Fruit fly (Drosophila melanogaster) whole organism, embryonic: ENCODE data around the gene Zw.

ENCODE experiments used
- Awh ChIP-seq: fragments of 200-800 bp; sonication (Bioruptor generic); IDR thresholded peaks from 2 replicates; pipeline ENCODE4, ENCODE4 v1.3.6; 2022; ENCODE audit warnings: missing biosample characterization, missing genetic modification characterization
- CG10565 ChIP-seq: fragments of 200-800 bp; sonication (Bioruptor generic); optimal IDR thresholded peaks from 3 replicates; lab custom pipeline; 2016; ENCODE audit warnings: missing biosample characterization, mild to moderate bottlenecking, missing genetic modification characterization
- CG12942 ChIP-seq: fragments of 200-800 bp; sonication (Bioruptor generic); optimal IDR thresholded peaks from 3 replicates; lab custom pipeline; 2016; ENCODE audit warnings: missing biosample characterization, missing genetic modification characterization
- CG14050 ChIP-seq: fragments of 200-800 bp; sonication (Bioruptor generic); IDR thresholded peaks from 3 replicates; pipeline ENCODE4 v1.3.6; 2022; ENCODE audit warnings: missing biosample characterization, missing genetic modification characterization
- CG16815 ChIP-seq: fragments of 200-800 bp; sonication (Bioruptor generic); optimal IDR thresholded peaks from 3 replicates; lab custom pipeline; 2017; ENCODE audit warnings: missing biosample characterization, mild to moderate bottlenecking, missing genetic modification characterization
- CG18599 ChIP-seq: fragments of 200-800 bp; sonication (Bioruptor generic); optimal IDR thresholded peaks from 3 replicates; lab custom pipeline; 2017; ENCODE audit warnings: missing biosample characterization, missing genetic modification characterization, mild to moderate bottlenecking, moderate library complexity, missing genetic modification reagents
- CG3065 ChIP-seq: fragments of 200-800 bp; sonication (Bioruptor generic); optimal IDR thresholded peaks from 2 replicates; lab custom pipeline; 2016; ENCODE audit warnings: missing biosample characterization, missing genetic modification characterization
- CG3163 ChIP-seq: fragments of 200-800 bp; sonication (Bioruptor generic); optimal IDR thresholded peaks from 3 replicates; lab custom pipeline; 2016; ENCODE audit warnings: missing biosample characterization, missing genetic modification characterization
- CG4328 ChIP-seq: fragments of 200-800 bp; sonication (Bioruptor generic); optimal IDR thresholded peaks from 3 replicates; lab custom pipeline; 2017; ENCODE audit warnings: missing biosample characterization, missing genetic modification reagents, missing genetic modification characterization
- CG4820 ChIP-seq: fragments of 200-800 bp; sonication (Bioruptor generic); optimal IDR thresholded peaks from 3 replicates; lab custom pipeline; 2016; ENCODE audit warnings: missing biosample characterization, missing genetic modification characterization
- CG6272 ChIP-seq: fragments of 200-800 bp; sonication (Bioruptor generic); IDR thresholded peaks from 2 replicates; pipeline ENCODE4 v1.3.6; 2022; ENCODE audit warnings: missing biosample characterization, missing genetic modification characterization
- CG7357 ChIP-seq: fragments of 200-800 bp; sonication (Bioruptor generic); IDR thresholded peaks from 3 replicates; pipeline ENCODE4 v1.3.6; 2022; ENCODE audit warnings: missing biosample characterization, missing genetic modification characterization
- CG7372 ChIP-seq: fragments of 200-800 bp; sonication (Bioruptor generic); IDR thresholded peaks from 2 replicates; pipeline ENCODE4 v1.3.6; 2022; ENCODE audit warnings: missing biosample characterization, missing genetic modification characterization
- CG8478 ChIP-seq: fragments of >200 bp; optimal IDR thresholded peaks from 2 replicates; lab custom pipeline; 2018
- CG9437 ChIP-seq: fragments of 200-800 bp; sonication (Bioruptor generic); optimal IDR thresholded peaks from 2 replicates; lab custom pipeline; 2018; ENCODE audit warnings: missing biosample characterization, mild to moderate bottlenecking, missing genetic modification characterization
- CG9932 ChIP-seq: fragments of 200-800 bp; sonication (Bioruptor generic); IDR thresholded peaks from 2 replicates; pipeline ENCODE4 v1.3.6; 2022; ENCODE audit warnings: missing biosample characterization, missing genetic modification characterization
- Deaf1 ChIP-seq: fragments of 200-800 bp; optimal IDR thresholded peaks from 3 replicates; lab custom pipeline; 2019; ENCODE audit warnings: missing biosample characterization, mild to moderate bottlenecking, missing genetic modification characterization, moderate library complexity
- Dref ChIP-seq: fragments of 200-800 bp; sonication (Bioruptor generic); IDR thresholded peaks from 2 replicates; pipeline ENCODE4 v1.3.6; 2022; ENCODE audit warnings: missing biosample characterization, missing genetic modification characterization
- ERR ChIP-seq: fragments of 200-800 bp; sonication (Bioruptor generic); optimal IDR thresholded peaks from 2 replicates; lab custom pipeline; 2016; ENCODE audit warnings: missing biosample characterization, missing genetic modification characterization
- Ets97D ChIP-seq: fragments of 200-800 bp; sonication (Bioruptor generic); optimal IDR thresholded peaks from 3 replicates; lab custom pipeline; 2016; ENCODE audit warnings: missing biosample characterization, missing genetic modification characterization
- Fer3 ChIP-seq: fragments of 200-800 bp; sonication (Bioruptor generic); optimal IDR thresholded peaks from 2 replicates; lab custom pipeline; 2018; ENCODE audit warnings: missing biosample characterization, mild to moderate bottlenecking, missing genetic modification characterization, moderate library complexity
- HLH3B ChIP-seq: fragments of 200-800 bp; sonication (Bioruptor generic); IDR thresholded peaks from 2 replicates; pipeline ENCODE4 v1.3.6; 2022; ENCODE audit warnings: missing biosample characterization, missing genetic modification characterization
- Lim3 ChIP-seq: fragments of 200-800 bp; sonication (Bioruptor generic); IDR thresholded peaks from 2 replicates; pipeline ENCODE4 v1.3.6; 2022; ENCODE audit warnings: missing biosample characterization, missing genetic modification characterization
- MTF-1 ChIP-seq: fragments of 200-800 bp; sonication (Bioruptor generic); optimal IDR thresholded peaks from 2 replicates; lab custom pipeline; 2018; ENCODE audit warnings: missing biosample characterization, mild to moderate bottlenecking, missing genetic modification characterization, borderline replicate concordance
- PHDP ChIP-seq: fragments of 200-800 bp; sonication (Bioruptor generic); optimal IDR thresholded peaks from 3 replicates; lab custom pipeline; 2018; ENCODE audit warnings: missing biosample characterization, mild to moderate bottlenecking, missing genetic modification characterization, moderate library complexity
- Side ChIP-seq: fragments of 200-800 bp; sonication (Bioruptor generic); optimal IDR thresholded peaks from 2 replicates; lab custom pipeline; 2016; ENCODE audit warnings: missing biosample characterization, missing genetic modification characterization
- TFAM ChIP-seq: fragments of 200-800 bp; sonication (Bioruptor generic); optimal IDR thresholded peaks from 2 replicates; lab custom pipeline; 2017; ENCODE audit warnings: missing biosample characterization, missing genetic modification characterization, inconsistent platforms
- Taf1 ChIP-seq: fragments of 200-800 bp; sonication (Bioruptor generic); IDR thresholded peaks from 2 replicates; pipeline ENCODE4 v1.3.6; 2022; ENCODE audit warnings: missing biosample characterization, missing genetic modification characterization
- Usf ChIP-seq: fragments of 200-800 bp; sonication (Bioruptor generic); optimal IDR thresholded peaks from 2 replicates; lab custom pipeline; 2017; ENCODE audit warnings: missing genotype, missing biosample characterization, missing genetic modification characterization
- Xbp1 ChIP-seq: fragments of 200-800 bp; sonication (Bioruptor generic); optimal IDR thresholded peaks from 3 replicates; lab custom pipeline; 2016; ENCODE audit warnings: missing biosample characterization, mild to moderate bottlenecking, missing genetic modification characterization
- amos ChIP-seq: fragments of 200-800 bp; sonication (Bioruptor generic); IDR thresholded peaks from 2 replicates; pipeline ENCODE4 v1.3.6; 2022; ENCODE audit warnings: missing biosample characterization, missing genetic modification characterization; ENCODE audit not compliant: partially characterized antibody
- ap ChIP-seq: fragments of 200-800 bp; sonication (Bioruptor generic); IDR thresholded peaks from 2 replicates; pipeline ENCODE4 v1.3.6; 2022; ENCODE audit warnings: missing biosample characterization, missing genetic modification characterization
- br ChIP-seq: fragments of >200 bp; optimal IDR thresholded peaks from 2 replicates; lab custom pipeline; 2017
- chn ChIP-seq: fragments of 200-800 bp; sonication (Bioruptor generic); optimal IDR thresholded peaks from 2 replicates; lab custom pipeline; 2016; ENCODE audit warnings: missing biosample characterization, missing genetic modification characterization
- croc ChIP-seq: fragments of 200-800 bp; sonication (Bioruptor generic); conservative IDR thresholded peaks from 3 replicates; pipeline ENCODE4 v1.3.6; 2022; ENCODE audit warnings: missing biosample characterization, missing genetic modification characterization
- da ChIP-seq: fragments of 200-800 bp; sonication (Bioruptor generic); optimal IDR thresholded peaks from 2 replicates; lab custom pipeline; 2016; ENCODE audit warnings: missing biosample characterization, missing genetic modification characterization
- dmrt99B ChIP-seq: fragments of 200-800 bp; sonication (Bioruptor generic); optimal IDR thresholded peaks from 2 replicates; lab custom pipeline; 2018; ENCODE audit warnings: missing biosample characterization, mild to moderate bottlenecking, missing genetic modification characterization, moderate library complexity
- ems ChIP-seq: fragments of 200-800 bp; sonication (Bioruptor generic); optimal IDR thresholded peaks from 3 replicates; lab custom pipeline; 2016; ENCODE audit warnings: missing biosample characterization, missing genetic modification characterization
- eyg ChIP-seq: fragments of 200-800 bp; sonication (Bioruptor generic); optimal IDR thresholded peaks from 3 replicates; lab custom pipeline; 2016; ENCODE audit warnings: missing biosample characterization, missing genetic modification characterization
- fd102C ChIP-seq: fragments of 200-800 bp; sonication (Bioruptor generic); optimal IDR thresholded peaks from 2 replicates; lab custom pipeline; 2018; ENCODE audit warnings: missing biosample characterization, mild to moderate bottlenecking, missing genetic modification characterization, moderate library complexity
- gro ChIP-seq: fragments of 200-800 bp; sonication (Bioruptor generic); optimal IDR thresholded peaks from 2 replicates; lab custom pipeline; 2016; ENCODE audit warnings: missing biosample characterization, missing genetic modification characterization
- hth ChIP-seq: fragments of >200 bp; optimal IDR thresholded peaks from 2 replicates; lab custom pipeline; 2017; ENCODE audit warnings: inconsistent platforms
- kay ChIP-seq: fragments of 200-800 bp; sonication (Bioruptor generic); optimal IDR thresholded peaks from 2 replicates; lab custom pipeline; 2016; ENCODE audit warnings: missing biosample characterization, missing genetic modification characterization
- luna ChIP-seq: fragments of 200-800 bp; sonication (Bioruptor generic); optimal IDR thresholded peaks from 2 replicates; lab custom pipeline; 2016; ENCODE audit warnings: missing biosample characterization, missing genetic modification characterization
- pros ChIP-seq: fragments of 200-800 bp; sonication (Bioruptor generic); optimal IDR thresholded peaks from 3 replicates; lab custom pipeline; 2019; ENCODE audit warnings: missing biosample characterization, mild to moderate bottlenecking, missing genetic modification characterization, moderate library complexity
- rib ChIP-seq: fragments of 200-800 bp; sonication (Bioruptor generic); IDR thresholded peaks from 2 replicates; pipeline ENCODE4 v1.3.6; 2022; ENCODE audit warnings: missing biosample characterization, missing genetic modification characterization
- so ChIP-seq: fragments of 200-800 bp; sonication (Bioruptor generic); IDR thresholded peaks from 3 replicates; pipeline ENCODE4 v1.3.6; 2022; ENCODE audit warnings: missing biosample characterization, missing genetic modification characterization
- tio ChIP-seq: fragments of 200-800 bp; sonication (Bioruptor generic); optimal IDR thresholded peaks from 2 replicates; lab custom pipeline; 2017; ENCODE audit warnings: missing biosample characterization, missing genetic modification characterization, inconsistent platforms
- unpg ChIP-seq: fragments of 200-800 bp; sonication (Bioruptor generic); optimal IDR thresholded peaks from 3 replicates; lab custom pipeline; 2018; ENCODE audit warnings: missing biosample characterization, mild to moderate bottlenecking, missing genetic modification characterization, moderate library complexity
- vnd ChIP-seq: fragments of 200-800 bp; sonication (Bioruptor generic); IDR thresholded peaks from 3 replicates; pipeline ENCODE4 v1.3.6; 2022; ENCODE audit warnings: missing biosample characterization, missing genetic modification characterization; ENCODE audit not compliant: partially characterized antibody
- wek ChIP-seq: fragments of 200-800 bp; sonication (Bioruptor generic); optimal IDR thresholded peaks from 3 replicates; lab custom pipeline; 2018; ENCODE audit warnings: missing biosample characterization, mild to moderate bottlenecking, missing genetic modification characterization, moderate library complexity
- wor ChIP-seq: fragments of 200-800 bp; sonication (Bioruptor generic); IDR thresholded peaks from 2 replicates; pipeline ENCODE4 v1.3.6; 2022; ENCODE audit warnings: missing biosample characterization, missing genetic modification characterization
- zf30C ChIP-seq: fragments of 200-800 bp; sonication (Bioruptor generic); optimal IDR thresholded peaks from 3 replicates; lab custom pipeline; 2018; ENCODE audit warnings: missing biosample characterization, mild to moderate bottlenecking, missing genetic modification characterization

Gene Zw

dm6 chrX:19668405-19668804, 1.4 kb downstream of the Zw start (continued):
- TF ChIP-seq vnd (no peak), CG18599 (GFP tag; lab: Kevin White, UChicago) (peak; percentile 95), ap (GFP tag; lab: Robert Waterston, UW) (peak; percentile 91), Fer3 (tag; lab: Kevin White, UChicago) (peak; percentile 93), CG4328 (GFP tag; lab: Kevin White, UChicago) (peak; percentile 84), Dref (GFP tag; lab: Robert Waterston, UW) (peak; percentile 39), luna (GFP tag; lab: Kevin White, UChicago) (peak; percentile 92), PHDP (tag; lab: Kevin White, UChicago) (peak; percentile 95), CG10565 (GFP tag; lab: Kevin White, UChicago) (peak; percentile 90), amos (GFP tag; lab: Robert Waterston, UW) (no peak), wek (GFP tag; lab: Kevin White, UChicago) (peak; percentile 90), wor (GFP tag; lab: Robert Waterston, UW) (peak; percentile 89), tio (GFP tag; lab: Kevin White, UChicago) (peak; percentile 96), CG12942 (GFP tag; lab: Kevin White, UChicago) (peak; percentile 97), TFAM (GFP tag; lab: Kevin White, UChicago) (peak; percentile 62), CG7357 (GFP tag; lab: Robert Waterston, UW) (peak; percentile 87), Ets97D (GFP tag; lab: Kevin White, UChicago) (peak; percentile 89), fd102C (GFP tag; lab: Kevin White, UChicago) (peak; percentile 70), hth (lab: Kevin White, UChicago) (no peak), Usf (GFP tag; lab: Kevin White, UChicago) (peak; percentile 97), Xbp1 (GFP tag; lab: Kevin White, UChicago) (peak; percentile 98), CG14050 (GFP tag; lab: Robert Waterston, UW) (peak; percentile 92), Lim3 (peak; percentile 83), rib (GFP tag; lab: Robert Waterston, UW) (peak; percentile 87), ems (GFP tag; lab: Kevin White, UChicago) (peak; percentile 97), CG3163 (GFP tag; lab: Kevin White, UChicago) (peak; percentile 89), eyg (GFP tag; lab: Kevin White, UChicago) (peak; percentile 89), croc (GFP tag; lab: Robert Waterston, UW) (peak; percentile 91), da (GFP tag; lab: Kevin White, UChicago) (peak; percentile 93), so (peak; percentile 94), Deaf1 (tag; lab: Kevin White, UChicago) (peak; percentile 77), CG16815 (GFP tag; lab: Kevin White, UChicago) (peak; percentile 98), MTF-1 (GFP tag; lab: Kevin White, UChicago) (peak; percentile 91), ERR (GFP tag; lab: Kevin White, UChicago) (peak; percentile 98), CG3065 (GFP tag; lab: Kevin White, UChicago) (peak; percentile 93), CG4820 (GFP tag; lab: Kevin White, UChicago) (peak; percentile 95), Taf1 (GFP tag; lab: Robert Waterston, UW) (peak; percentile 87), CG8478 (lab: Kevin White, UChicago) (no peak), CG6272 (GFP tag; lab: Robert Waterston, UW) (peak; percentile 88), CG9437 (peak; percentile 86), br (no peak), Awh (peak; percentile 92), HLH3B (GFP tag; lab: Robert Waterston, UW) (peak; percentile 91), kay (GFP tag; lab: Kevin White, UChicago) (peak; percentile 100), Side (GFP tag; lab: Kevin White, UChicago) (peak; percentile 99), CG9932 (GFP tag; lab: Robert Waterston, UW) (peak; percentile 97), dmrt99B (tag; lab: Kevin White, UChicago) (peak; percentile 93), gro (GFP tag; lab: Kevin White, UChicago) (peak; percentile 97), zf30C (no peak), chn (GFP tag; lab: Kevin White, UChicago) (peak; percentile 98), CG7372 (GFP tag; lab: Robert Waterston, UW) (peak; percentile 86), pros (GFP tag; lab: Kevin White, UChicago) (peak; percentile 99), unpg (GFP tag; lab: Kevin White, UChicago) (peak; percentile 97)
